Worm (Caenorhabditis elegans) whole organism, L3 larva: ENCODE measurements around the gene oig-3.

Source experiments
- R02D3.7 ChIP-seq: fragments of 150-350 bp; optimal IDR thresholded peaks from 2 replicates; lab custom pipeline; 2014; ENCODE audit warnings: missing biosample characterization, missing genetic modification characterization
- ZK546.5 ChIP-seq: sonication (generic microtip); optimal IDR thresholded peaks from 2 replicates; lab custom pipeline; 2017; ENCODE audit warnings: missing biosample characterization, missing genetic modification characterization
- aly-2 ChIP-seq: fragments of 150-350 bp; optimal IDR thresholded peaks from 2 replicates; lab custom pipeline; 2014; ENCODE audit warnings: missing biosample characterization, missing genetic modification characterization
- ama-1 ChIP-seq: fragments of 150-350 bp; optimal IDR thresholded peaks from 2 replicates; lab custom pipeline; 2018
- ceh-16 ChIP-seq: sonication (generic microtip); optimal IDR thresholded peaks from 2 replicates; lab custom pipeline; 2017; ENCODE audit warnings: missing biosample characterization, missing genetic modification characterization
- ceh-28 ChIP-seq: fragments of 150-350 bp; optimal IDR thresholded peaks from 2 replicates; lab custom pipeline; 2014; ENCODE audit warnings: missing biosample characterization, missing genetic modification reagents, missing genetic modification characterization
- ceh-82 ChIP-seq: fragments of 150-350 bp; optimal IDR thresholded peaks from 2 replicates; lab custom pipeline; 2014; ENCODE audit warnings: missing biosample characterization, missing genetic modification characterization
- ceh-9 ChIP-seq: sonication (generic microtip); optimal IDR thresholded peaks from 2 replicates; lab custom pipeline; 2018; ENCODE audit warnings: missing biosample characterization, missing genetic modification characterization
- daf-12 ChIP-seq: fragments of 150-350 bp; optimal IDR thresholded peaks from 2 replicates; lab custom pipeline; 2014; ENCODE audit warnings: missing biosample characterization, missing genetic modification reagents, missing genetic modification characterization
- egl-27 ChIP-seq: sonication (generic microtip); optimal IDR thresholded peaks from 4 replicates; lab custom pipeline; 2017; ENCODE audit warnings: missing biosample characterization, missing genetic modification reagents, missing genetic modification characterization
- egl-5 ChIP-seq: fragments of 150-350 bp; optimal IDR thresholded peaks from 2 replicates; lab custom pipeline; 2017; ENCODE audit warnings: missing biosample characterization, missing genetic modification reagents, missing genetic modification characterization, inconsistent platforms
- elt-1 ChIP-seq: fragments of 150-350 bp; optimal IDR thresholded peaks from 2 replicates; lab custom pipeline; 2014; ENCODE audit warnings: missing biosample characterization, missing genetic modification characterization
- elt-2 ChIP-seq: sonication (generic microtip); optimal IDR thresholded peaks from 2 replicates; lab custom pipeline; 2016; ENCODE audit warnings: missing genetic modification reagents, mild to moderate bottlenecking, missing genetic modification characterization, missing compliant biosample characterization
- elt-3 ChIP-seq, 3 experiments: fragments of 150-350 bp in 1 of 3; sonication (generic microtip) in 2 of 3; optimal IDR thresholded peaks; 2 replicates in 2 of 3; 4 replicates in 1 of 3; lab custom pipeline; 2014 to 2017; ENCODE audit warnings: missing biosample characterization in 3 of 3, missing genetic modification characterization in 3 of 3
- eor-1 ChIP-seq, 2 experiments: fragments of 150-350 bp; optimal IDR thresholded peaks; 2 replicates each; lab custom pipeline; 2014 to 2018; ENCODE audit warnings: missing biosample characterization in 2 of 2, missing genetic modification characterization in 2 of 2
- fkh-10 ChIP-seq: sonication (generic microtip); optimal IDR thresholded peaks from 2 replicates; lab custom pipeline; 2017; ENCODE audit warnings: missing biosample characterization, missing genetic modification reagents, missing genetic modification characterization
- fkh-2 ChIP-seq: fragments of 150-350 bp; optimal IDR thresholded peaks from 2 replicates; lab custom pipeline; 2014; ENCODE audit warnings: missing biosample characterization, missing genetic modification reagents, missing genetic modification characterization
- fos-1 ChIP-seq: fragments of 150-350 bp; optimal IDR thresholded peaks from 2 replicates; lab custom pipeline; 2014; ENCODE audit warnings: missing biosample characterization, missing genetic modification characterization
- hmg-11 ChIP-seq: sonication (generic microtip); optimal IDR thresholded peaks from 2 replicates; lab custom pipeline; 2016; ENCODE audit warnings: missing genetic modification characterization, missing compliant biosample characterization
- jun-1 ChIP-seq: fragments of 150-350 bp; optimal IDR thresholded peaks from 2 replicates; lab custom pipeline; 2014; ENCODE audit warnings: missing biosample characterization, missing genetic modification reagents, missing genetic modification characterization
- lin-15B ChIP-seq: fragments of 150-350 bp; optimal IDR thresholded peaks from 2 replicates; lab custom pipeline; 2014; ENCODE audit warnings: missing biosample characterization, missing genetic modification characterization
- lsy-12 ChIP-seq: sonication (generic microtip); optimal IDR thresholded peaks from 2 replicates; lab custom pipeline; 2016; ENCODE audit warnings: mild to moderate bottlenecking, missing genetic modification characterization, missing compliant biosample characterization
- mdl-1 ChIP-seq: fragments of 150-350 bp; optimal IDR thresholded peaks from 2 replicates; lab custom pipeline; 2014; ENCODE audit warnings: missing biosample characterization, missing genetic modification characterization
- mml-1 ChIP-seq: fragments of 150-350 bp; sonication (generic microtip); optimal IDR thresholded peaks from 3 replicates; lab custom pipeline; 2014; ENCODE audit warnings: missing biosample characterization, missing genetic modification characterization
- nfya-1 ChIP-seq: sonication (generic microtip); optimal IDR thresholded peaks from 2 replicates; lab custom pipeline; 2017; ENCODE audit warnings: missing genetic modification characterization, mild to moderate bottlenecking, missing compliant biosample characterization, antibody characterized with exemption, moderate library complexity; ENCODE audit not compliant: insufficient read depth
- nhr-11 ChIP-seq: fragments of 150-350 bp; optimal IDR thresholded peaks from 2 replicates; lab custom pipeline; 2014; ENCODE audit warnings: missing biosample characterization, missing genetic modification characterization
- nhr-12 ChIP-seq: fragments of 150-350 bp; optimal IDR thresholded peaks from 2 replicates; lab custom pipeline; 2014; ENCODE audit warnings: missing biosample characterization, missing genetic modification characterization
- nhr-23 ChIP-seq: fragments of 150-350 bp; optimal IDR thresholded peaks from 2 replicates; lab custom pipeline; 2014; ENCODE audit warnings: missing biosample characterization, missing genetic modification reagents, missing genetic modification characterization
- nhr-237 ChIP-seq: fragments of 150-350 bp; optimal IDR thresholded peaks from 2 replicates; lab custom pipeline; 2014; ENCODE audit warnings: missing biosample characterization, missing genetic modification characterization
- nhr-25 ChIP-seq: sonication (generic microtip); optimal IDR thresholded peaks from 2 replicates; lab custom pipeline; 2017; ENCODE audit warnings: missing biosample characterization, missing genetic modification characterization
- nhr-28 ChIP-seq: fragments of 150-350 bp; optimal IDR thresholded peaks from 2 replicates; lab custom pipeline; 2014; ENCODE audit warnings: missing biosample characterization, missing genetic modification characterization
- nhr-43 ChIP-seq: sonication (generic microtip); optimal IDR thresholded peaks from 2 replicates; lab custom pipeline; 2016; ENCODE audit warnings: mild to moderate bottlenecking, missing genetic modification characterization, missing compliant biosample characterization; ENCODE audit not compliant: poor library complexity, severe bottlenecking
- nhr-67 ChIP-seq: fragments of 150-350 bp; optimal IDR thresholded peaks from 2 replicates; lab custom pipeline; 2014; ENCODE audit warnings: missing biosample characterization, missing genetic modification characterization
- nhr-76 ChIP-seq: fragments of 150-350 bp; sonication (generic microtip); optimal IDR thresholded peaks from 5 replicates; lab custom pipeline; 2014; ENCODE audit warnings: missing biosample characterization, missing genetic modification characterization
- nhr-77 ChIP-seq: fragments of 150-350 bp; optimal IDR thresholded peaks from 2 replicates; lab custom pipeline; 2014; ENCODE audit warnings: missing biosample characterization, missing genetic modification characterization
- pha-4 ChIP-seq: fragments of 150-350 bp; optimal IDR thresholded peaks from 2 replicates; lab custom pipeline; 2014; ENCODE audit warnings: missing biosample characterization, missing genetic modification reagents, missing genetic modification characterization
- pqm-1 ChIP-seq: fragments of 150-350 bp; optimal IDR thresholded peaks from 2 replicates; lab custom pipeline; 2017; ENCODE audit warnings: missing biosample characterization, missing genetic modification characterization, inconsistent platforms
- sea-2 ChIP-seq: fragments of 150-350 bp; sonication (generic microtip); optimal IDR thresholded peaks from 4 replicates; lab custom pipeline; 2014; ENCODE audit warnings: missing biosample characterization, missing genetic modification reagents, missing genetic modification characterization
- skn-1 ChIP-seq: fragments of 150-350 bp; optimal IDR thresholded peaks from 2 replicates; lab custom pipeline; 2014; ENCODE audit warnings: missing biosample characterization, missing genetic modification characterization
- snpc-4 ChIP-seq: fragments of 150-350 bp; optimal IDR thresholded peaks from 2 replicates; lab custom pipeline; 2014; ENCODE audit warnings: missing biosample characterization, missing genetic modification characterization
- tbx-2 ChIP-seq: sonication (generic microtip); optimal IDR thresholded peaks from 2 replicates; lab custom pipeline; 2016; ENCODE audit warnings: mild to moderate bottlenecking, missing genetic modification characterization, missing compliant biosample characterization
- unc-39 ChIP-seq: sonication (generic microtip); optimal IDR thresholded peaks from 4 replicates; lab custom pipeline; 2017; ENCODE audit warnings: missing biosample characterization, missing genetic modification characterization
- unc-62 ChIP-seq: fragments of 150-350 bp; sonication (generic microtip); optimal IDR thresholded peaks from 4 replicates; lab custom pipeline; 2014; ENCODE audit warnings: missing biosample characterization, missing genetic modification reagents, missing genetic modification characterization
- zag-1 ChIP-seq: fragments of 150-350 bp; optimal IDR thresholded peaks from 2 replicates; lab custom pipeline; 2014; ENCODE audit warnings: missing biosample characterization, missing genetic modification characterization
- ztf-11 ChIP-seq: fragments of 150-350 bp; optimal IDR thresholded peaks from 2 replicates; lab custom pipeline; 2014; ENCODE audit warnings: missing biosample characterization, missing genetic modification characterization
- ztf-4 ChIP-seq: fragments of 150-350 bp; optimal IDR thresholded peaks from 2 replicates; lab custom pipeline; 2014; ENCODE audit warnings: missing biosample characterization, missing genetic modification characterization

Gene oig-3

ce11 chrV:14684359-14685312 lies 44.8 kb upstream of the oig-3 start, which contains the start of gene hsp-90:
hsp-90 (plus strand) TSS chrV:14684918.
- TF ChIP-seq elt-3 (tag; optimal IDR thresholded peaks at IDR 0.05; lab: Kevin White, UChicago) = no peak
- TF ChIP-seq eor-1 (tag; optimal IDR thresholded peaks at IDR 0.05; lab: Kevin White, UChicago) = no peak
- TF ChIP-seq jun-1 (tag; lab: Kevin White, UChicago) = no peak
- peak; percentile 23 for TF ChIP-seq nhr-25 (tag; lab: Kevin White, UChicago)
- no peak for TF ChIP-seq ceh-82
- peak; percentile 9 for TF ChIP-seq nhr-23 (tag; lab: Kevin White, UChicago)
- no peak for TF ChIP-seq nhr-77 (tag; lab: Kevin White, UChicago)
- TF ChIP-seq unc-62 = no peak
- no peak for TF ChIP-seq sea-2
- no peak for TF ChIP-seq nfya-1 (tag; lab: Kevin White, UChicago)
- TF ChIP-seq elt-2 (tag; lab: Kevin White, UChicago) = peak; percentile 6
- no peak for TF ChIP-seq fkh-10
- TF ChIP-seq aly-2 (tag; lab: Kevin White, UChicago) = no peak
- TF ChIP-seq daf-12 = no peak
- no peak for TF ChIP-seq ceh-9 (tag; lab: Kevin White, UChicago)
- TF ChIP-seq ama-1 (lab: Kevin White, UChicago) = peak; percentile 47
- TF ChIP-seq fos-1 (tag; lab: Kevin White, UChicago) = no peak
- no peak for TF ChIP-seq nhr-12
- TF ChIP-seq, all 47 proteins: peak for 4

- peak; percentile 83 for TF ChIP-seq hmg-11
- peak; percentile 80 for TF ChIP-seq elt-1
- TF ChIP-seq ama-1 (lab: Kevin White, UChicago) = peak; percentile 91
- no peak for TF ChIP-seq unc-39 (tag; lab: Kevin White, UChicago)
- peak; percentile 84 for TF ChIP-seq egl-27 (tag; lab: Kevin White, UChicago)
- peak; percentile 66 for TF ChIP-seq nhr-76 (tag; lab: Kevin White, UChicago)
- TF ChIP-seq ztf-11 (tag; lab: Kevin White, UChicago) = no peak
- TF ChIP-seq nhr-28 = peak; percentile 61
- TF ChIP-seq aly-2 (tag; lab: Kevin White, UChicago) = no peak
- no peak for TF ChIP-seq sea-2
- peak; percentile 98 for TF ChIP-seq pha-4 (tag; lab: Kevin White, UChicago)
- peak; percentile 30 for TF ChIP-seq nhr-237 (tag; lab: Kevin White, UChicago)
- TF ChIP-seq nhr-25 (tag; lab: Kevin White, UChicago) = peak; percentile 98
- TF ChIP-seq fkh-2 = no peak
- TF ChIP-seq fos-1 (tag; lab: Kevin White, UChicago) = peak; percentile 67
- no peak for TF ChIP-seq ceh-9 (tag; lab: Kevin White, UChicago)
- peak; percentile 19 for TF ChIP-seq nhr-67 (tag; lab: Kevin White, UChicago)
- peak; percentile 93 for TF ChIP-seq ztf-4 (tag; lab: Kevin White, UChicago)
- TF ChIP-seq ceh-28 (tag; lab: Kevin White, UChicago) = peak; percentile 93
- peak in 1 of 3 experiments; percentile 52 for TF ChIP-seq elt-3 (tag; optimal IDR thresholded peaks at IDR 0.05; lab: Kevin White, UChicago)
- TF ChIP-seq tbx-2 = peak; percentile 95
- TF ChIP-seq mdl-1 (tag; lab: Kevin White, UChicago) = no peak
- peak; percentile 98 for TF ChIP-seq jun-1 (tag; lab: Kevin White, UChicago)
- TF ChIP-seq unc-62 = peak; percentile 87
- TF ChIP-seq R02D3.7 (tag; lab: Kevin White, UChicago) = peak; percentile 89
- TF ChIP-seq nhr-11 (tag; lab: Kevin White, UChicago) = peak; percentile 93
- TF ChIP-seq lsy-12 = peak; percentile 99
- peak; percentile 94 for TF ChIP-seq egl-5 (tag; lab: Kevin White, UChicago)
- peak; percentile 39 for TF ChIP-seq ZK546.5 (tag; lab: Kevin White, UChicago)
- no peak for TF ChIP-seq ceh-16
- peak; percentile 79 for TF ChIP-seq elt-2 (tag; lab: Kevin White, UChicago)
- peak; percentile 100 for TF ChIP-seq lin-15B (tag; lab: Kevin White, UChicago)
- TF ChIP-seq nhr-43 (tag; lab: Kevin White, UChicago) = peak; percentile 98
- peak; percentile 86 for TF ChIP-seq pqm-1 (tag; lab: Kevin White, UChicago)
- peak; percentile 90 for TF ChIP-seq snpc-4 (tag; lab: Kevin White, UChicago)
- peak; percentile 57 for TF ChIP-seq daf-12
- TF ChIP-seq nfya-1 (tag; lab: Kevin White, UChicago) = peak; percentile 100
- TF ChIP-seq zag-1 (tag; lab: Kevin White, UChicago) = peak; percentile 66
- peak; percentile 84 for TF ChIP-seq skn-1 (tag; lab: Kevin White, UChicago)
- TF ChIP-seq nhr-12 = no peak
- peak; percentile 98 for TF ChIP-seq nhr-23 (tag; lab: Kevin White, UChicago)
- TF ChIP-seq fkh-10 = peak; percentile 98
- TF ChIP-seq eor-1 (tag; optimal IDR thresholded peaks at IDR 0.05; lab: Kevin White, UChicago) = peak in 1 of 2 experiments; percentile 82
- TF ChIP-seq nhr-77 (tag; lab: Kevin White, UChicago) = peak; percentile 89
- no peak for TF ChIP-seq mml-1 (tag; lab: Kevin White, UChicago)
- peak; percentile 72 for TF ChIP-seq ceh-82
These were observed 43.9 kb upstream of the oig-3 start, which contains the start of gene C47E8.4 for ce11 chrV:14685435-14686058. C47E8.4 (minus strand) TSS chrV:14685485.
